Fruit fly (Drosophila melanogaster) whole organism, adult: Measurements from ENCODE around the gene PSMG1.

ENCODE experiments used
- CG11617 ChIP-seq: fragments of 200-800 bp; sonication (Bioruptor generic); optimal IDR thresholded peaks from 2 replicates; lab custom pipeline; 2017; ENCODE audit warnings: mild to moderate bottlenecking, missing biosample characterization, missing genetic modification reagents, missing genetic modification characterization
- CG12768 ChIP-seq: fragments of 200-800 bp; sonication (Bioruptor generic); optimal IDR thresholded peaks from 2 replicates; lab custom pipeline; 2017; ENCODE audit warnings: missing biosample characterization, missing genetic modification characterization, mild to moderate bottlenecking, moderate library complexity, missing genetic modification reagents
- CG14711 ChIP-seq: fragments of 200-800 bp; sonication (Bioruptor generic); optimal IDR thresholded peaks from 2 replicates; lab custom pipeline; 2018; ENCODE audit warnings: missing biosample characterization, mild to moderate bottlenecking, missing genetic modification characterization, moderate library complexity
- CG1620 ChIP-seq: fragments of 200-800 bp; sonication (Bioruptor generic); optimal IDR thresholded peaks from 2 replicates; lab custom pipeline; 2016; ENCODE audit warnings: missing biosample characterization, missing genetic modification characterization
- CG33017 ChIP-seq: fragments of 200-800 bp; sonication (Bioruptor generic); optimal IDR thresholded peaks from 2 replicates; lab custom pipeline; 2018; ENCODE audit warnings: missing biosample characterization, mild to moderate bottlenecking, missing genetic modification characterization, moderate library complexity
- CG5204 ChIP-seq: fragments of 200-800 bp; sonication (Bioruptor generic); optimal IDR thresholded peaks from 2 replicates; lab custom pipeline; 2016; ENCODE audit warnings: missing biosample characterization, missing genetic modification characterization
- CG7045 ChIP-seq: fragments of 200-800 bp; sonication (Bioruptor generic); optimal IDR thresholded peaks from 2 replicates; lab custom pipeline; 2017; ENCODE audit warnings: missing biosample characterization, mild to moderate bottlenecking, missing genetic modification characterization
- CG7101 ChIP-seq: fragments of 200-800 bp; sonication (Bioruptor generic); optimal IDR thresholded peaks from 2 replicates; lab custom pipeline; 2018; ENCODE audit warnings: missing biosample characterization, mild to moderate bottlenecking, missing genetic modification characterization, moderate library complexity
- Clk ChIP-seq: fragments of 200-800 bp; sonication (Bioruptor generic); optimal IDR thresholded peaks from 2 replicates; lab custom pipeline; 2017; ENCODE audit warnings: missing biosample characterization, missing genetic modification characterization
- Crg-1 ChIP-seq: fragments of 200-800 bp; sonication (Bioruptor generic); optimal IDR thresholded peaks from 2 replicates; lab custom pipeline; 2016; ENCODE audit warnings: missing biosample characterization, missing genetic modification characterization
- Hr96 ChIP-seq: fragments of 200-800 bp; sonication (Bioruptor generic); optimal IDR thresholded peaks from 2 replicates; lab custom pipeline; 2016; ENCODE audit warnings: missing biosample characterization, missing genetic modification characterization
- Mnt ChIP-seq: fragments of 200-800 bp; sonication (Bioruptor generic); optimal IDR thresholded peaks from 2 replicates; lab custom pipeline; 2016; ENCODE audit warnings: missing biosample characterization, mild to moderate bottlenecking, missing genetic modification characterization
- bab1 ChIP-seq: fragments of 200-800 bp; sonication (Bioruptor generic); optimal IDR thresholded peaks from 3 replicates; lab custom pipeline; 2019; ENCODE audit warnings: missing biosample characterization, mild to moderate bottlenecking, missing genetic modification characterization, moderate library complexity
- cic ChIP-seq: fragments of 200-800 bp; sonication (Bioruptor generic); optimal IDR thresholded peaks from 2 replicates; lab custom pipeline; 2017; ENCODE audit warnings: missing biosample characterization, mild to moderate bottlenecking, missing genetic modification characterization, moderate library complexity
- cnc ChIP-seq, 2 experiments: fragments of >200 bp; optimal IDR thresholded peaks; 2 replicates each; lab custom pipeline; 2017
- kay ChIP-seq: fragments of 200-800 bp; sonication (Bioruptor generic); peaks from one replicate; lab custom pipeline; 2016; ENCODE audit warnings: missing biosample characterization, missing genetic modification characterization, borderline replicate concordance
- ovo ChIP-seq: fragments of 200-800 bp; sonication (Bioruptor generic); optimal IDR thresholded peaks from 2 replicates; lab custom pipeline; 2016; ENCODE audit warnings: missing biosample characterization, missing genetic modification characterization
- pad ChIP-seq: fragments of 200-800 bp; sonication (Bioruptor generic); optimal IDR thresholded peaks from 3 replicates; lab custom pipeline; 2017; ENCODE audit warnings: missing biosample characterization, missing genetic modification characterization, mild to moderate bottlenecking, moderate library complexity, missing genetic modification reagents
- tj ChIP-seq: fragments of 200-800 bp; sonication (Bioruptor generic); optimal IDR thresholded peaks from 3 replicates; lab custom pipeline; 2017; ENCODE audit warnings: missing biosample characterization, mild to moderate bottlenecking, missing genetic modification characterization, moderate library complexity
- toe ChIP-seq: fragments of 200-800 bp; sonication (Bioruptor generic); optimal IDR thresholded peaks from 2 replicates; lab custom pipeline; 2016; ENCODE audit warnings: missing biosample characterization, missing genetic modification characterization

PSMG1 gene

DNA sequence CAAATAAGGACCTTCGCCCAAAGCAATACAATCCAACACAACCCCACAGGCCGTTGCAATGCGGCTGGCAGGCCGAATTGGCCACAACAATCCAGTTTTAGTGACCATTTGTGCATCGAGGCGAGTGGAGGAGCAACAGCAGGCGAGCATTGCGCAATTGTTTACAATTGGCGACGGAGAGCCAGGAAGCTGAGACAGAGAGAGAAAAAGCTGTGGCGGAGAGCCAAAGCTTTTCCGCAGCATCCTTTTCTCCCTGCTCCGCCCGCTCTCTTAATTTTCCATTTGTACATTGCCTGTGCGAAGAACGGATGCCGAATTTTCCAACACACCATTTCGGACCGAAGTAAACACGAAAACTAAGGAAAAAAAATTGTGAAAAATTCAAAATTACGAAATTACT is 12.7 kb downstream of the PSMG1 start, which contains the start of gene kat-60L1:
TSS of gene kat-60L1 (plus strand) at position 301 of the 400 bp plus-strand sequence.
- TF ChIP-seq ovo (GFP tag; lab: Kevin White, UChicago): no peak
- TF ChIP-seq CG33017 (tag; lab: Kevin White, UChicago): no peak
- no peak for TF ChIP-seq toe (GFP tag; lab: Kevin White, UChicago)
- no peak for TF ChIP-seq cnc (optimal IDR thresholded peaks at IDR 0.05; lab: Kevin White, UChicago)
- no peak for TF ChIP-seq CG5204
- TF ChIP-seq CG7045 (GFP tag; lab: Kevin White, UChicago): no peak
- TF ChIP-seq Clk: no peak
- no peak for TF ChIP-seq Hr96 (GFP tag; lab: Kevin White, UChicago)
- no peak for TF ChIP-seq CG7101
- no peak for TF ChIP-seq cic (GFP tag; lab: Kevin White, UChicago)
- no peak for TF ChIP-seq pad (GFP tag; lab: Kevin White, UChicago)
- no peak for TF ChIP-seq CG11617 (GFP tag; lab: Kevin White, UChicago)
- TF ChIP-seq CG1620: no peak
- TF ChIP-seq Crg-1: no peak
- no peak for TF ChIP-seq tj

DNA sequence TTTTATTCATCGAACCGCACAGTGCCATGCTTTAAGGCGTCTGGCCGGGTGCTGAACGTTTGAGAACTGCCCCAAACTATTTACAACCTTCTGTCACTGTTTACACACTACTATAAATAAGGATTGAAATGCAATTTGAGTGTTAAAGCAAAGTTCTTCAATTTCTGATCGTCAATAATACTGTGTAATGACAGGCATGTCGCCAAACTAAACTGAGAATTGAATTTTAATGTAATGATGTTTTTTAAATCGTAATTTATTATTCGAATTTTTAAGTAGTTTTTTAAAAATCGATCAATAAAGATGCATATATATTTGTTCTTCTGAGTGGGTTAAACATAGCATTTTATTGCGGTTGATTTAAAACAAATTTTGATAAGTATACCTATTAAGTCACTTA is 13.1 kb downstream of the PSMG1 start, which contains the start of gene CG2082:
TSS of gene CG2082 (minus strand) at position 101 of the 400 bp plus-strand sequence.
- TF ChIP-seq CG7045 (GFP tag; lab: Kevin White, UChicago) (no peak), Mnt (GFP tag; lab: Kevin White, UChicago) (no peak), CG33017 (tag; lab: Kevin White, UChicago) (no peak), ovo (GFP tag; lab: Kevin White, UChicago) (no peak), cnc (optimal IDR thresholded peaks at IDR 0.05; lab: Kevin White, UChicago) (no peak), cic (GFP tag; lab: Kevin White, UChicago) (no peak), toe (GFP tag; lab: Kevin White, UChicago) (no peak), CG5204 (no peak), Clk (no peak), pad (GFP tag; lab: Kevin White, UChicago) (no peak), CG7101 (no peak), CG11617 (GFP tag; lab: Kevin White, UChicago) (no peak), CG1620 (no peak), CG14711 (tag; lab: Kevin White, UChicago) (no peak), Hr96 (GFP tag; lab: Kevin White, UChicago) (no peak), bab1 (GFP tag; lab: Kevin White, UChicago) (no peak), tj (no peak), CG12768 (GFP tag; lab: Kevin White, UChicago) (no peak)

DNA sequence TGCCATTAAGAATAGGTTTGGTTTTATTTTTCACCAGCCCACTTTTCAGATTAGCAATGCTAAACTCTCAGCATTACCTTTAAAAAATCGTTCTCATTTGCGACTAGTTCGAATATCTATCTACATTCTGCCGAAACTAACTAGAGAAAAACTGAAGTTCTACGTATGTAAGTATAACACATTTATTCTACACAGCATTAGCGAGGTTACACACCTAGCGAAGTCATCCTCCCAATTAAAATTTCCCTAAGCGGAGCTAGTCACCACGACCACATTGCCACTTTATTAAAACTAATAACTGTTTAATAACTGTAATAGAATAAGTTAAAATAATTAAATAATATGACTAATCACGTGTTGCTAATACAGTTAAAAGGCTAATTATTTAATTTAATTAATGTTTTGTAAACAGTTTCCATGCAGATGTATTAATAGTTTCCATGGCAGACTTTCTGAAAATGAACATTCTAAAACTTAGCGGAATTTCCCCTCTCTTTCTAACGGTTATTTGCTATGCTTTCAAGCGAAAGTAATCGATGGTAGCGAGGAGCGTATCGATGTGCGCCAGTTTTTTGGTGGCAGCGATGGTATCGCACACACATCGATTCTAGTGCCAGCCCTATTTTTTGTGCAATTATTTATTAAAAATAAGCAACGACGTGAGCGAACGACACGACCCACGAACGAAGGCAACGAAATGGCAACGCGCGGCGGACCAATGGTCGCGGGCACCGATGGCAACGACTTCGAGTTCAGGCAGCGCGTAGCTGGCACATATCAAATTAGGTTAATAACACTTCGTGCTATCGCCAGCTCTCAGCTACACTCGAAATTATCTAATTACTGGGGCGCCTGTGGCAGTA is 15.2 kb downstream of the PSMG1 start, which contains the start of gene jagn:
TSS of gene jagn (plus strand) at position 585 of the 863 bp plus-strand sequence.
- peak; percentile 29 for TF ChIP-seq Crg-1
- TF ChIP-seq tj: peak; percentile 28
- peak; percentile 55 for TF ChIP-seq CG1620
- TF ChIP-seq Mnt (GFP tag; lab: Kevin White, UChicago): peak; percentile 54
- no peak for TF ChIP-seq kay (GFP tag; lab: Kevin White, UChicago)
- peak; percentile 72 for TF ChIP-seq Hr96 (GFP tag; lab: Kevin White, UChicago)
- peak; percentile 96 for TF ChIP-seq ovo (GFP tag; lab: Kevin White, UChicago)
- TF ChIP-seq bab1 (GFP tag; lab: Kevin White, UChicago): peak; percentile 59
- TF ChIP-seq CG7045 (GFP tag; lab: Kevin White, UChicago): peak; percentile 49
- TF ChIP-seq CG5204: no peak
- peak; percentile 83 for TF ChIP-seq toe (GFP tag; lab: Kevin White, UChicago)
- TF ChIP-seq pad (GFP tag; lab: Kevin White, UChicago): peak; percentile 99
- TF ChIP-seq CG11617 (GFP tag; lab: Kevin White, UChicago): peak; percentile 45
- peak; percentile 44 for TF ChIP-seq CG7101
- no peak for TF ChIP-seq cnc (optimal IDR thresholded peaks at IDR 0.05; lab: Kevin White, UChicago)

DNA sequence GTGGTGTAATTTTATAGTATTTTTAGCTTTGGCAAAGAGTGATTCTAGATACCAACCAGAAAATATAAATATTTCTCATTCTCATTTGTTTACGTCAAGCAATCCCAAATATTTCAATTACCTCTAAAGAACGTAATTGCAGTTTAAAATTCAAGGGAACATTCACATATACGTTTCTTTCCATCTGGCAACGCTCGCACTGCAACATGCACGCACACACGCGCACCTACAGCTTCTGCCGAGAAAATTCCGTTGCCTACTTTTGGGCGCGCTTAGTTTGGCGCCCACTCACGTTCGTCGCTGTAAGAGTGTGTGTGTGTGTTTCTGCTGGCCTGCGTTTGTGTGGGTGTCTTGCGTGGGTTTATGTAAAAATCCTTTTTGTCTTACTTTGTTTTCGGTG is 21.7 kb downstream of the PSMG1 start:
- no peak for TF ChIP-seq cnc (optimal IDR thresholded peaks at IDR 0.05; lab: Kevin White, UChicago)
- peak; percentile 28 for TF ChIP-seq CG5204
- TF ChIP-seq CG12768 (GFP tag; lab: Kevin White, UChicago): peak; percentile 25

dm6 chr3R:5771614-5772202 is 22.4 kb downstream of the PSMG1 start:
- TF ChIP-seq Crg-1 (no peak), CG7101 (no peak), CG7045 (GFP tag; lab: Kevin White, UChicago) (no peak), Mnt (GFP tag; lab: Kevin White, UChicago) (no peak), CG33017 (tag; lab: Kevin White, UChicago) (no peak), tj (no peak), CG12768 (GFP tag; lab: Kevin White, UChicago) (no peak)

DNA sequence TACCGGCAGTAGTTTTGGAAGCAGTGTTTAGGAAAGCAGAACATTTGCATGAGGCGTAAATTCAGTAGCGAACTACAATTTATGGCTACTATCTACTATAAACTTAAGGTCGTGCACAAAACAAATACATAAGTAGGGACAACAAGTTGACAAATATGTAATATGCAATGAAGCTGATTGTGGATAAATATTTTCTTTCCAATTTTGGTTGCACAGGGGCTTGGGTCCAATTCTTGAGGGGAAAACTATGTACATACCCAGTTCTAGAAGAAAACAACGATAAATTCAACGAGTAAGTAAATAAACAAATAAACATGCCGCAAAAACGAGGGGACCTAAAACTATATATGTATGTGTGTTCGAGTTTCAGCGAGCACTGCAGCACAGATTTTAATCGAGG is 33.1 kb downstream of the PSMG1 start:
- TF ChIP-seq CG12768 (GFP tag; lab: Kevin White, UChicago) (peak; percentile 22), CG33017 (tag; lab: Kevin White, UChicago) (no peak), Clk (no peak), pad (GFP tag; lab: Kevin White, UChicago) (no peak), Hr96 (GFP tag; lab: Kevin White, UChicago) (no peak), cic (GFP tag; lab: Kevin White, UChicago) (no peak), CG7045 (GFP tag; lab: Kevin White, UChicago) (no peak), CG5204 (no peak), CG7101 (peak; percentile 64), toe (GFP tag; lab: Kevin White, UChicago) (no peak), tj (no peak), CG14711 (tag; lab: Kevin White, UChicago) (no peak), Crg-1 (no peak)
